Worm (Caenorhabditis elegans) whole organism, late embryonic: Measurements from ENCODE around the gene C05D11.5.

Experiments used
- C08G9.2 ChIP-seq: sonication (generic microtip); optimal IDR thresholded peaks from 2 replicates; lab custom pipeline; 2016; ENCODE audit warnings: mild to moderate bottlenecking, missing genetic modification characterization, moderate library complexity, missing compliant biosample characterization
- Y22D7AL.16 ChIP-seq: sonication (generic microtip); optimal IDR thresholded peaks from 2 replicates; lab custom pipeline; 2016; ENCODE audit warnings: missing genetic modification characterization, missing compliant biosample characterization
- ama-1 ChIP-seq: fragments of 150-350 bp; optimal IDR thresholded peaks from 2 replicates; lab custom pipeline; 2014
- dmd-4 ChIP-seq: sonication (generic microtip); optimal IDR thresholded peaks from 2 replicates; lab custom pipeline; 2016; ENCODE audit warnings: borderline replicate concordance, missing genetic modification characterization, missing compliant biosample characterization
- lim-6 ChIP-seq: sonication (generic microtip); optimal IDR thresholded peaks from 2 replicates; lab custom pipeline; 2016; ENCODE audit warnings: missing genetic modification characterization, missing compliant biosample characterization
- pha-2 ChIP-seq: sonication (generic microtip); optimal IDR thresholded peaks from 2 replicates; lab custom pipeline; 2017; ENCODE audit warnings: mild to moderate bottlenecking, missing genetic modification characterization, missing compliant biosample characterization
- pqm-1 ChIP-seq: sonication (generic microtip); optimal IDR thresholded peaks from 2 replicates; lab custom pipeline; 2016; ENCODE audit warnings: missing genetic modification characterization, missing compliant biosample characterization
- ref-2 ChIP-seq: sonication (generic microtip); optimal IDR thresholded peaks from 2 replicates; lab custom pipeline; 2016; ENCODE audit warnings: missing genetic modification characterization, missing compliant biosample characterization
- sdc-2 ChIP-seq: sonication (generic microtip); optimal IDR thresholded peaks from 2 replicates; lab custom pipeline; 2016; ENCODE audit warnings: missing genotype, missing genetic modification characterization, missing compliant biosample characterization
- tbx-2 ChIP-seq: sonication (generic microtip); optimal IDR thresholded peaks from 2 replicates; lab custom pipeline; 2016; ENCODE audit warnings: missing genetic modification characterization, missing compliant biosample characterization
- ztf-16 ChIP-seq: sonication (generic microtip); optimal IDR thresholded peaks from 2 replicates; lab custom pipeline; 2017; ENCODE audit warnings: missing genetic modification characterization, missing compliant biosample characterization

- TF ChIP-seq pha-2 (tag; lab: Kevin White, UChicago) (no peak), sdc-2 (tag; lab: Kevin White, UChicago) (no peak), C08G9.2 (tag; lab: Kevin White, UChicago) (no peak), pqm-1 (tag; lab: Kevin White, UChicago) (no peak), Y22D7AL.16 (tag; lab: Kevin White, UChicago) (no peak), lim-6 (tag; lab: Kevin White, UChicago) (no peak), ama-1 (lab: Kevin White, UChicago) (no peak), dmd-4 (tag; lab: Kevin White, UChicago) (no peak), ref-2 (no peak), ztf-16 (no peak), tbx-2 (no peak)
Measured at ce11 chrIII:6390644-6391043, 21.2 kb downstream of the C05D11.5 start, which contains the start of gene smrc-1.
